Worm (Caenorhabditis elegans): ENCODE data around the gene M60.6.

M60.6 gene

ce11 chrX:8286164-8286563 is 33.9 kb upstream of the M60.6 start:
- TF ChIP-seq fos-1 (tag; optimal IDR thresholded peaks at IDR 0.05) (no peak), daf-12 (tag; optimal IDR thresholded peaks at IDR 0.05) (no peak)

- TF ChIP-seq ZK546.5 (tag; optimal IDR thresholded peaks at IDR 0.05), result no peak
- peak; percentile 46 for TF ChIP-seq nhr-23 (tag; optimal IDR thresholded peaks at IDR 0.05)
Observed at ce11 chrX:8285169-8285796, 33.0 kb upstream of the M60.6 start, which contains the start of the genes fis-2 and F13B9.2. Gene fis-2 (minus strand): TSS chrX:8285219. Gene F13B9.2 (plus strand): TSS chrX:8285683.

- TF ChIP-seq zag-1 (tag; optimal IDR thresholded peaks at IDR 0.05) (no peak), lin-39 (tag; optimal IDR thresholded peaks at IDR 0.05) (no peak), egl-27 (tag; optimal IDR thresholded peaks at IDR 0.05) (no peak), skn-1 (tag; optimal IDR thresholded peaks at IDR 0.05) (no peak), mdl-1 (tag; optimal IDR thresholded peaks at IDR 0.05) (no peak), jun-1 (tag; optimal IDR thresholded peaks at IDR 0.05) (no peak), hmg-11 (tag; optimal IDR thresholded peaks at IDR 0.05) (no peak), nhr-12 (tag; optimal IDR thresholded peaks at IDR 0.05) (no peak), elt-3 (tag; optimal IDR thresholded peaks at IDR 0.05) (no peak), fkh-10 (GFP tag; optimal IDR thresholded peaks at IDR 0.05) (no peak), nhr-23 (tag; optimal IDR thresholded peaks at IDR 0.05) (no peak), ceh-82 (tag; optimal IDR thresholded peaks at IDR 0.05) (no peak), mml-1 (tag; optimal IDR thresholded peaks at IDR 0.05) (no peak), ZK546.5 (tag; optimal IDR thresholded peaks at IDR 0.05) (no peak), ztf-4 (tag; optimal IDR thresholded peaks at IDR 0.05) (no peak)
Observed at ce11 chrX:8284003-8284402, 31.7 kb upstream of the M60.6 start.

ce11 chrX:8276984-8277383 is 24.7 kb upstream of the M60.6 start:
- TF ChIP-seq ceh-16 (tag; optimal IDR thresholded peaks at IDR 0.05) (no peak), pha-4 (tag; optimal IDR thresholded peaks at IDR 0.05) (no peak), daf-12 (tag; optimal IDR thresholded peaks at IDR 0.05) (no peak), nhr-12 (tag; optimal IDR thresholded peaks at IDR 0.05) (no peak), hmg-11 (tag; optimal IDR thresholded peaks at IDR 0.05) (no peak), ceh-28 (tag; optimal IDR thresholded peaks at IDR 0.05) (no peak), ama-1 (optimal IDR thresholded peaks at IDR 0.05) (no peak), lsy-12 (tag; optimal IDR thresholded peaks at IDR 0.05) (no peak), nhr-43 (tag; optimal IDR thresholded peaks at IDR 0.05; ENCODE audit: poor library complexity, severe bottlenecking) (no peak), lin-15B (tag; optimal IDR thresholded peaks at IDR 0.05) (no peak), fos-1 (tag; optimal IDR thresholded peaks at IDR 0.05) (no peak), elt-1 (tag; optimal IDR thresholded peaks at IDR 0.05) (no peak), snpc-4 (tag; optimal IDR thresholded peaks at IDR 0.05) (no peak), unc-62 (GFP tag; optimal IDR thresholded peaks at IDR 0.05) (no peak), R02D3.7 (tag; optimal IDR thresholded peaks at IDR 0.05) (no peak), nhr-67 (tag; optimal IDR thresholded peaks at IDR 0.05) (no peak), aly-2 (tag; optimal IDR thresholded peaks at IDR 0.05) (no peak), nfya-1 (tag; optimal IDR thresholded peaks at IDR 0.05; ENCODE audit: insufficient read depth) (no peak), nhr-23 (tag; optimal IDR thresholded peaks at IDR 0.05) (no peak), egl-27 (tag; optimal IDR thresholded peaks at IDR 0.05) (no peak)

- TF ChIP-seq nfya-1 (tag; optimal IDR thresholded peaks at IDR 0.05; ENCODE audit: insufficient read depth), result peak; percentile 60
- no peak for TF ChIP-seq ZK546.5 (tag; optimal IDR thresholded peaks at IDR 0.05)
- TF ChIP-seq fkh-10 (GFP tag; optimal IDR thresholded peaks at IDR 0.05), result no peak
- TF ChIP-seq ztf-4 (tag; optimal IDR thresholded peaks at IDR 0.05), result no peak
- TF ChIP-seq nhr-12 (tag; optimal IDR thresholded peaks at IDR 0.05), result no peak
- no peak for TF ChIP-seq eor-1 (tag; optimal IDR thresholded peaks at IDR 0.05)
- TF ChIP-seq lin-39 (tag; optimal IDR thresholded peaks at IDR 0.05), result no peak
- no peak for TF ChIP-seq tbx-2 (tag; optimal IDR thresholded peaks at IDR 0.05)
- TF ChIP-seq egl-5 (tag; optimal IDR thresholded peaks at IDR 0.05), result no peak
- no peak for TF ChIP-seq sea-2 (GFP tag; optimal IDR thresholded peaks at IDR 0.05)
- TF ChIP-seq mml-1 (tag; optimal IDR thresholded peaks at IDR 0.05), result no peak
- TF ChIP-seq nhr-76 (tag; optimal IDR thresholded peaks at IDR 0.05), result no peak
- TF ChIP-seq nhr-11 (tag; optimal IDR thresholded peaks at IDR 0.05), result no peak
- TF ChIP-seq unc-39 (tag; optimal IDR thresholded peaks at IDR 0.05), result no peak
- peak; percentile 42 for TF ChIP-seq hmg-11 (tag; optimal IDR thresholded peaks at IDR 0.05)
- TF ChIP-seq ceh-28 (tag; optimal IDR thresholded peaks at IDR 0.05), result no peak
- peak; percentile 9 for TF ChIP-seq pha-4 (tag; optimal IDR thresholded peaks at IDR 0.05)
- TF ChIP-seq lsy-12 (tag; optimal IDR thresholded peaks at IDR 0.05), result no peak
- no peak for TF ChIP-seq elt-3 (tag; optimal IDR thresholded peaks at IDR 0.05)
- no peak for TF ChIP-seq unc-62 (GFP tag; optimal IDR thresholded peaks at IDR 0.05)
- no peak for TF ChIP-seq egl-27 (tag; optimal IDR thresholded peaks at IDR 0.05)
- no peak for TF ChIP-seq skn-1 (tag; optimal IDR thresholded peaks at IDR 0.05)
Observed at ce11 chrX:8276333-8276732, 24.1 kb upstream of the M60.6 start.

Data from whole organism, L3 larva.